Worm (Caenorhabditis elegans): ENCODE data around the gene lem-4.

Gene lem-4

ce11 chrIV:854357-855269 is at the start of gene lem-4, which contains the start of gene Y55F3BR.11:
lem-4 (minus strand) TSS chrIV:854780.
Y55F3BR.11 (plus strand) TSS chrIV:855219.
- TF ChIP-seq ceh-39 (tag; optimal IDR thresholded peaks at IDR 0.05) (peak; percentile 60), lin-13 (tag; optimal IDR thresholded peaks at IDR 0.05) (peak; percentile 52), sptf-1 (tag; optimal IDR thresholded peaks at IDR 0.05) (no peak), lsy-2 (tag; optimal IDR thresholded peaks at IDR 0.05) (peak; percentile 53), nhr-237 (tag; optimal IDR thresholded peaks at IDR 0.05) (peak; percentile 51), ces-1 (GFP tag; optimal IDR thresholded peaks at IDR 0.05) (peak; percentile 42), pha-4 (tag; optimal IDR thresholded peaks at IDR 0.05) (peak; percentile 42), mab-5 (tag; optimal IDR thresholded peaks at IDR 0.05) (no peak), hlh-1 (tag; optimal IDR thresholded peaks at IDR 0.05) (peak; percentile 18)

- TF ChIP-seq M03D4.4 (tag; optimal IDR thresholded peaks at IDR 0.05) = no peak
- peak; percentile 86 for TF ChIP-seq pha-4 (tag; optimal IDR thresholded peaks at IDR 0.05)
- TF ChIP-seq tbx-8 (GFP tag; optimal IDR thresholded peaks at IDR 0.05) = no peak
- peak; percentile 90 for TF ChIP-seq lin-13 (tag; optimal IDR thresholded peaks at IDR 0.05)
- TF ChIP-seq ceh-43 (GFP tag; optimal IDR thresholded peaks at IDR 0.05) = no peak
- TF ChIP-seq drap-1 (GFP tag; optimal IDR thresholded peaks at IDR 0.05) = no peak
- no peak for TF ChIP-seq nhr-28 (tag; optimal IDR thresholded peaks at IDR 0.05)
- TF ChIP-seq sptf-1 (tag; optimal IDR thresholded peaks at IDR 0.05) = peak; percentile 45
- no peak for TF ChIP-seq blmp-1 (tag; optimal IDR thresholded peaks at IDR 0.05)
- no peak for TF ChIP-seq ztf-11 (tag; optimal IDR thresholded peaks at IDR 0.05)
- TF ChIP-seq nhr-76 (tag; optimal IDR thresholded peaks at IDR 0.05) = no peak
- TF ChIP-seq ces-1 (GFP tag; optimal IDR thresholded peaks at IDR 0.05) = peak; percentile 72
- no peak for TF ChIP-seq elt-3 (tag; optimal IDR thresholded peaks at IDR 0.05)
- TF ChIP-seq mep-1 (tag; optimal IDR thresholded peaks at IDR 0.05) = peak; percentile 78
- no peak for TF ChIP-seq ceh-83 (GFP tag; optimal IDR thresholded peaks at IDR 0.05)
- no peak for TF ChIP-seq zip-8 (tag; optimal IDR thresholded peaks at IDR 0.05)
- TF ChIP-seq ceh-39 (tag; optimal IDR thresholded peaks at IDR 0.05) = peak; percentile 37
- no peak for TF ChIP-seq snpc-4 (tag; optimal IDR thresholded peaks at IDR 0.05)
- TF ChIP-seq unc-62 (GFP tag; optimal IDR thresholded peaks at IDR 0.05) = peak; percentile 8
- no peak for TF ChIP-seq nhr-2 (tag; optimal IDR thresholded peaks at IDR 0.05)
- TF ChIP-seq unc-39 (tag; optimal IDR thresholded peaks at IDR 0.05) = no peak
- TF ChIP-seq lsy-2 (tag; optimal IDR thresholded peaks at IDR 0.05) = peak; percentile 81
- TF ChIP-seq bed-3 (GFP tag; optimal IDR thresholded peaks at IDR 0.05) = no peak
- no peak for TF ChIP-seq mab-5 (tag; optimal IDR thresholded peaks at IDR 0.05)
- peak; percentile 39 for TF ChIP-seq unc-120 (tag; optimal IDR thresholded peaks at IDR 0.05; ENCODE audit: poor library complexity, severe bottlenecking)
- TF ChIP-seq mls-2 (tag; optimal IDR thresholded peaks at IDR 0.05) = peak; percentile 19
- TF ChIP-seq ham-2 (GFP tag; optimal IDR thresholded peaks at IDR 0.05) = no peak
- no peak for TF ChIP-seq elt-1 (tag; optimal IDR thresholded peaks at IDR 0.05; ENCODE audit: borderline replicate concordance, insufficient read depth)
- peak; percentile 48 for TF ChIP-seq nhr-237 (tag; optimal IDR thresholded peaks at IDR 0.05)
- no peak for TF ChIP-seq sem-2 (GFP tag; optimal IDR thresholded peaks at IDR 0.05)
- TF ChIP-seq flh-1 (GFP tag; optimal IDR thresholded peaks at IDR 0.05) = no peak
- TF ChIP-seq nhr-12 (tag; optimal IDR thresholded peaks at IDR 0.05) = no peak
- peak; percentile 49 for TF ChIP-seq hlh-1 (tag; optimal IDR thresholded peaks at IDR 0.05)
- no peak for TF ChIP-seq lin-32 (GFP tag; optimal IDR thresholded peaks at IDR 0.05)
- TF ChIP-seq cnd-1 (tag; optimal IDR thresholded peaks at IDR 0.05) = peak; percentile 9
Observed at ce11 chrIV:884707-885394, 30.3 kb upstream of the lem-4 start, which contains the start of gene mak-2. mak-2 (plus strand) TSS chrIV:885344.

ce11 chrIV:878634-879033 is 24.1 kb upstream of the lem-4 start:
- TF ChIP-seq mep-1 (tag; optimal IDR thresholded peaks at IDR 0.05) (no peak), drap-1 (GFP tag; optimal IDR thresholded peaks at IDR 0.05) (no peak), ces-1 (GFP tag; optimal IDR thresholded peaks at IDR 0.05) (no peak), tbx-8 (GFP tag; optimal IDR thresholded peaks at IDR 0.05) (no peak), mls-2 (tag; optimal IDR thresholded peaks at IDR 0.05) (no peak), lsy-2 (tag; optimal IDR thresholded peaks at IDR 0.05) (no peak), sem-2 (GFP tag; optimal IDR thresholded peaks at IDR 0.05) (no peak), cnd-1 (tag; optimal IDR thresholded peaks at IDR 0.05) (no peak), bed-3 (GFP tag; optimal IDR thresholded peaks at IDR 0.05) (no peak), ceh-43 (GFP tag; optimal IDR thresholded peaks at IDR 0.05) (no peak), nhr-76 (tag; optimal IDR thresholded peaks at IDR 0.05) (no peak), zip-8 (tag; optimal IDR thresholded peaks at IDR 0.05) (no peak), pha-4 (tag; optimal IDR thresholded peaks at IDR 0.05) (no peak), elt-1 (tag; optimal IDR thresholded peaks at IDR 0.05; ENCODE audit: borderline replicate concordance, insufficient read depth) (no peak), mab-5 (tag; optimal IDR thresholded peaks at IDR 0.05) (no peak), lin-32 (GFP tag; optimal IDR thresholded peaks at IDR 0.05) (no peak), hlh-1 (tag; optimal IDR thresholded peaks at IDR 0.05) (no peak), ham-2 (GFP tag; optimal IDR thresholded peaks at IDR 0.05) (no peak), unc-120 (tag; optimal IDR thresholded peaks at IDR 0.05; ENCODE audit: poor library complexity, severe bottlenecking) (no peak)

Measured in whole organism, mixed stage, embryonic.